Worm (Caenorhabditis elegans): Measurements from ENCODE around the gene srw-72.
"Not testable (repeated sequence)": the region's sequence is repeated elsewhere in the genome, so short reads cannot be mapped to it uniquely, and the experiment has no call there.

The srw-72 gene

ce11 chrV:17466751-17467150, at the start of gene srw-72:
TSS of gene srw-72 (plus strand) at chrV:17467051.
- TF ChIP-seq ceh-36 (tag; optimal IDR thresholded peaks at IDR 0.05) = no peak
- TF ChIP-seq ama-1 (optimal IDR thresholded peaks at IDR 0.05) = no peak
- no peak for TF ChIP-seq pes-1 (GFP tag; IDR thresholded peaks at IDR 0.05)
- TF ChIP-seq tbx-37 (GFP tag; conservative IDR thresholded peaks at IDR 0.05) = no peak
- no peak for TF ChIP-seq tbx-11 (GFP tag; IDR thresholded peaks at IDR 0.05)
- TF ChIP-seq hmbx-1 (tag; optimal IDR thresholded peaks at IDR 0.05) = no peak
- no peak for TF ChIP-seq hmg-4 (GFP tag; optimal IDR thresholded peaks at IDR 0.05)
- no peak for TF ChIP-seq sea-1 (GFP tag; conservative IDR thresholded peaks at IDR 0.05)
- TF ChIP-seq tra-4 (tag; optimal IDR thresholded peaks at IDR 0.05) = no peak
- no peak for TF ChIP-seq ceh-13 (GFP tag; optimal IDR thresholded peaks at IDR 0.05)
- no peak for TF ChIP-seq flt-1 (GFP tag; IDR thresholded peaks at IDR 0.05)
- TF ChIP-seq F13C5.2 (tag; optimal IDR thresholded peaks at IDR 0.05) = no peak
- TF ChIP-seq aly-1 (tag; optimal IDR thresholded peaks at IDR 0.05) = no peak
- no peak for TF ChIP-seq scrt-1 (GFP tag; IDR thresholded peaks at IDR 0.05)
- no peak for TF ChIP-seq B0310.2 (tag; optimal IDR thresholded peaks at IDR 0.05)
- TF ChIP-seq hnd-1 (tag; optimal IDR thresholded peaks at IDR 0.05) = no peak

ce11 chrV:17429262-17429661, 37.6 kb upstream of the srw-72 start:
- TF ChIP-seq ceh-13 (GFP tag; optimal IDR thresholded peaks at IDR 0.05) (no peak), hmbx-1 (tag; optimal IDR thresholded peaks at IDR 0.05) (no peak), hmg-4 (GFP tag; optimal IDR thresholded peaks at IDR 0.05) (no peak), flt-1 (GFP tag; IDR thresholded peaks at IDR 0.05) (no peak), F13C5.2 (tag; optimal IDR thresholded peaks at IDR 0.05) (no peak), tra-4 (tag; optimal IDR thresholded peaks at IDR 0.05) (no peak)

ce11 chrV:17430066-17430465, 36.8 kb upstream of the srw-72 start, which contains the start of gene T27C5.10:
TSS of gene T27C5.10 (minus strand) at chrV:17430166.
- TF ChIP-seq tbx-37 (GFP tag; conservative IDR thresholded peaks at IDR 0.05) (no peak), hmg-4 (GFP tag; optimal IDR thresholded peaks at IDR 0.05) (no peak)

- TF ChIP-seq hnd-1 (tag; optimal IDR thresholded peaks at IDR 0.05) (no peak), ama-1 (optimal IDR thresholded peaks at IDR 0.05) (no peak), flt-1 (GFP tag; IDR thresholded peaks at IDR 0.05) (no peak), sea-1 (GFP tag; conservative IDR thresholded peaks at IDR 0.05) (no peak), hmbx-1 (tag; optimal IDR thresholded peaks at IDR 0.05) (no peak), ceh-13 (GFP tag; optimal IDR thresholded peaks at IDR 0.05) (no peak), B0310.2 (tag; optimal IDR thresholded peaks at IDR 0.05) (no peak), pes-1 (GFP tag; IDR thresholded peaks at IDR 0.05) (no peak)
Measured at ce11 chrV:17430903-17431302, 35.9 kb upstream of the srw-72 start, which contains the start of gene srbc-27. TSS of gene srbc-27 (plus strand) at chrV:17431203.

- TF ChIP-seq flt-1 (GFP tag; IDR thresholded peaks at IDR 0.05) = no peak
- TF ChIP-seq ama-1 (optimal IDR thresholded peaks at IDR 0.05) = no peak
- TF ChIP-seq ceh-36 (tag; optimal IDR thresholded peaks at IDR 0.05) = no peak
- TF ChIP-seq hmg-4 (GFP tag; optimal IDR thresholded peaks at IDR 0.05) = no peak
- TF ChIP-seq pes-1 (GFP tag; IDR thresholded peaks at IDR 0.05) = no peak
- TF ChIP-seq hmbx-1 (tag; optimal IDR thresholded peaks at IDR 0.05) = no peak
- TF ChIP-seq aly-1 (tag; optimal IDR thresholded peaks at IDR 0.05) = no peak
- no peak for TF ChIP-seq tbx-11 (GFP tag; IDR thresholded peaks at IDR 0.05)
- no peak for TF ChIP-seq ets-7 (tag; optimal IDR thresholded peaks at IDR 0.05)
Measured at ce11 chrV:17436492-17436891, 30.4 kb upstream of the srw-72 start, which contains the start of gene F20E11.18. TSS of gene F20E11.18 (minus strand) at chrV:17436592.

ce11 chrV:17438317-17438716, 28.5 kb upstream of the srw-72 start, which contains the start of gene srsx-2:
TSS of gene srsx-2 (minus strand) at chrV:17438417.
- TF ChIP-seq flt-1 (GFP tag; IDR thresholded peaks at IDR 0.05) = no peak
- no peak for TF ChIP-seq scrt-1 (GFP tag; IDR thresholded peaks at IDR 0.05)
- TF ChIP-seq hmg-4 (GFP tag; optimal IDR thresholded peaks at IDR 0.05) = no peak
- no peak for TF ChIP-seq tra-4 (tag; optimal IDR thresholded peaks at IDR 0.05)
- TF ChIP-seq hmbx-1 (tag; optimal IDR thresholded peaks at IDR 0.05) = no peak
- no peak for TF ChIP-seq B0310.2 (tag; optimal IDR thresholded peaks at IDR 0.05)
- no peak for TF ChIP-seq tbx-11 (GFP tag; IDR thresholded peaks at IDR 0.05)
- TF ChIP-seq tbx-37 (GFP tag; conservative IDR thresholded peaks at IDR 0.05) = no peak
- no peak for TF ChIP-seq ceh-13 (GFP tag; optimal IDR thresholded peaks at IDR 0.05)
- no peak for TF ChIP-seq aly-1 (tag; optimal IDR thresholded peaks at IDR 0.05)
- no peak for TF ChIP-seq F13C5.2 (tag; optimal IDR thresholded peaks at IDR 0.05)
- no peak for TF ChIP-seq ama-1 (optimal IDR thresholded peaks at IDR 0.05)
- TF ChIP-seq ceh-36 (tag; optimal IDR thresholded peaks at IDR 0.05) = no peak

- no peak for TF ChIP-seq tbx-11 (GFP tag; IDR thresholded peaks at IDR 0.05)
Measured at ce11 chrV:17439406-17439805, 27.4 kb upstream of the srw-72 start, which contains the start of gene srh-154. TSS of gene srh-154 (plus strand) at chrV:17439706.

- TF ChIP-seq hmbx-1 (tag; optimal IDR thresholded peaks at IDR 0.05) (no peak), tbx-11 (GFP tag; IDR thresholded peaks at IDR 0.05) (no peak)
Measured at ce11 chrV:17449836-17450235, 17.0 kb upstream of the srw-72 start.

- TF ChIP-seq tra-4 (tag; optimal IDR thresholded peaks at IDR 0.05); pes-1 (GFP tag; IDR thresholded peaks at IDR 0.05); sea-1 (GFP tag; conservative IDR thresholded peaks at IDR 0.05): not testable (repeated sequence)
Measured at ce11 chrV:17456197-17456596, 10.7 kb upstream of the srw-72 start, which contains the start of gene srh-203. TSS of gene srh-203 (minus strand) at chrV:17456297.

Data from whole organism, early embryonic.